Comparison of ENCODE assay signal across 4 fruit fly cellular contexts in genomic region chr2L:7532644-7533324, dm6.
A peak's percentile ranks its signal among the peaks of the same experiment; 100 is the strongest.
TF ChIP-seq lines count a peak whose summit lies in the region.

No protein-coding gene starts in this region.

- no peak for TF ChIP-seq CTCF in whole organism, embryonic (GFP tag; optimal IDR thresholded peaks at IDR 0.05; lab: Kevin White, UChicago)

TF ChIP-seq in whole organism, embryonic, 481 proteins besides CTCF, POLR2A, EP300 and RAD21 (continues in another document):
- TF ChIP-seq CG9817 (tag; optimal IDR thresholded peaks at IDR 0.05; lab: Kevin White, UChicago) = no peak
- no peak for TF ChIP-seq nau (GFP tag; optimal IDR thresholded peaks at IDR 0.05; lab: Kevin White, UChicago)
- no peak for TF ChIP-seq HHEX (GFP tag; optimal IDR thresholded peaks at IDR 0.05; lab: Kevin White, UChicago)
- TF ChIP-seq zen2 (GFP tag; IDR thresholded peaks at IDR 0.05; lab: Robert Waterston, UW; ENCODE audit: partially characterized antibody) = no peak
- TF ChIP-seq dmrt11E (tag; optimal IDR thresholded peaks at IDR 0.05; lab: Kevin White, UChicago) = peak; percentile 87
- TF ChIP-seq CG1603 (tag; optimal IDR thresholded peaks at IDR 0.05; lab: Kevin White, UChicago) = peak; percentile 68
- peak; percentile 27; the same call in 1 of the 3 replicates for TF ChIP-seq dysf (GFP tag; IDR thresholded peaks at IDR 0.05; lab: Robert Waterston, UW)
- TF ChIP-seq Spps (tag; optimal IDR thresholded peaks at IDR 0.05; lab: Kevin White, UChicago) = peak; percentile 73
- TF ChIP-seq CG3407 (GFP tag; optimal IDR thresholded peaks at IDR 0.05; lab: Kevin White, UChicago) = peak; percentile 33
- peak in 1 of 2 experiments; percentile 78 for TF ChIP-seq bsh (GFP tag; optimal IDR thresholded peaks at IDR 0.05; lab: Kevin White, UChicago)
- TF ChIP-seq CG17612 (GFP tag; IDR thresholded peaks at IDR 0.05; lab: Robert Waterston, UW) = no peak
- peak; percentile 60; the same call in 2 of the 3 replicates for TF ChIP-seq CG2199 (GFP tag; IDR thresholded peaks at IDR 0.05; lab: Robert Waterston, UW)
- TF ChIP-seq CG30403 (GFP tag; optimal IDR thresholded peaks at IDR 0.05; lab: Kevin White, UChicago) = peak; percentile 34
- TF ChIP-seq gcm (GFP tag; optimal IDR thresholded peaks at IDR 0.05; lab: Kevin White, UChicago) = peak; percentile 43
- no peak for TF ChIP-seq CG11398 (GFP tag; optimal IDR thresholded peaks at IDR 0.05; lab: Kevin White, UChicago)
- TF ChIP-seq shn (GFP tag; optimal IDR thresholded peaks at IDR 0.05; lab: Kevin White, UChicago) = peak; percentile 11
- no peak for TF ChIP-seq gsb (GFP tag; IDR thresholded peaks at IDR 0.05; lab: Robert Waterston, UW)
- TF ChIP-seq Med (GFP tag; lab: Kevin White, UChicago) = peak; percentile 68
- TF ChIP-seq ssp (GFP tag; IDR thresholded peaks at IDR 0.05; lab: Robert Waterston, UW) = no peak
- TF ChIP-seq cad (GFP tag; optimal IDR thresholded peaks at IDR 0.05; lab: Kevin White, UChicago) = peak; percentile 55
- TF ChIP-seq CG1832 (GFP tag; optimal IDR thresholded peaks at IDR 0.05; lab: Kevin White, UChicago) = peak; percentile 64
- TF ChIP-seq trh (GFP tag; optimal IDR thresholded peaks at IDR 0.05; lab: Kevin White, UChicago) = no peak
- peak; percentile 25 for TF ChIP-seq Nf-YB (GFP tag; optimal IDR thresholded peaks at IDR 0.05; lab: Kevin White, UChicago)

TF ChIP-seq in whole organism, prepupa, 60 proteins besides CTCF, POLR2A, EP300 and RAD21 (continues in another document):
- TF ChIP-seq CG7368 (GFP tag; optimal IDR thresholded peaks at IDR 0.05; lab: Kevin White, UChicago) (no peak), Sox14 (GFP tag; optimal IDR thresholded peaks at IDR 0.05; lab: Kevin White, UChicago) (peak; percentile 62), achi (GFP tag; optimal IDR thresholded peaks at IDR 0.05; lab: Kevin White, UChicago) (peak; percentile 65), CG6276 (GFP tag; optimal IDR thresholded peaks at IDR 0.05; lab: Kevin White, UChicago) (peak; percentile 45), CG6792 (GFP tag; optimal IDR thresholded peaks at IDR 0.05; lab: Kevin White, UChicago) (peak; percentile 5), CG3919 (GFP tag; optimal IDR thresholded peaks at IDR 0.05; lab: Kevin White, UChicago) (peak; percentile 25), fd59A (GFP tag; optimal IDR thresholded peaks at IDR 0.05; lab: Kevin White, UChicago) (peak; percentile 16), CG10631 (GFP tag; optimal IDR thresholded peaks at IDR 0.05; lab: Kevin White, UChicago) (peak; percentile 69), CG6163 (GFP tag; IDR thresholded peaks at IDR 0.05; lab: Robert Waterston, UW) (peak; percentile 42; the same call in 1 of the 3 replicates), Ets96B (tag; optimal IDR thresholded peaks at IDR 0.05; lab: Kevin White, UChicago) (peak; percentile 56), ss (GFP tag; optimal IDR thresholded peaks at IDR 0.05; lab: Kevin White, UChicago) (peak in 1 of 2 experiments; percentile 15), CG4318 (GFP tag; optimal IDR thresholded peaks at IDR 0.05; lab: Kevin White, UChicago) (peak; percentile 31), Hr38 (GFP tag; optimal IDR thresholded peaks at IDR 0.05; lab: Kevin White, UChicago) (no peak), salr (GFP tag; optimal IDR thresholded peaks at IDR 0.05; lab: Kevin White, UChicago) (peak in 1 of 2 experiments; percentile 34), CG31627 (GFP tag; optimal IDR thresholded peaks at IDR 0.05; lab: Kevin White, UChicago) (peak; percentile 4), pdm3 (GFP tag; optimal IDR thresholded peaks at IDR 0.05; lab: Kevin White, UChicago) (peak; percentile 23), CG10669 (GFP tag; optimal IDR thresholded peaks at IDR 0.05; lab: Kevin White, UChicago) (peak; percentile 30), CG34406 (GFP tag; optimal IDR thresholded peaks at IDR 0.05; lab: Kevin White, UChicago) (no peak), Hr4 (GFP tag; optimal IDR thresholded peaks at IDR 0.05; lab: Kevin White, UChicago) (peak; percentile 66), Lpt (GFP tag; optimal IDR thresholded peaks at IDR 0.05; lab: Kevin White, UChicago) (peak; percentile 27), Eip75B (GFP tag; optimal IDR thresholded peaks at IDR 0.05; lab: Kevin White, UChicago) (peak; percentile 36), fd85E (GFP tag; optimal IDR thresholded peaks at IDR 0.05; lab: Kevin White, UChicago) (no peak), CG32006 (GFP tag; optimal IDR thresholded peaks at IDR 0.05; lab: Kevin White, UChicago) (peak; percentile 75)

TF ChIP-seq in whole organism, pupa, 21 proteins besides CTCF, POLR2A, EP300 and RAD21:
- TF ChIP-seq Ets98B (GFP tag; IDR thresholded peaks at IDR 0.05; lab: Robert Waterston, UW) (no peak), CG14655 (GFP tag; optimal IDR thresholded peaks at IDR 0.05; lab: Kevin White, UChicago) (peak; percentile 76), CG8159 (tag; optimal IDR thresholded peaks at IDR 0.05; lab: Kevin White, UChicago) (peak; percentile 60), D1 (tag; optimal IDR thresholded peaks at IDR 0.05; lab: Kevin White, UChicago) (no peak), CG9948 (tag; optimal IDR thresholded peaks at IDR 0.05; lab: Kevin White, UChicago) (peak; percentile 55), Pif1A (GFP tag; optimal IDR thresholded peaks at IDR 0.05; lab: Kevin White, UChicago) (peak; percentile 49), CG17806 (tag; optimal IDR thresholded peaks at IDR 0.05; lab: Kevin White, UChicago) (peak; percentile 47), CG15710 (tag; optimal IDR thresholded peaks at IDR 0.05; lab: Kevin White, UChicago) (peak; percentile 22), CG34367 (tag; optimal IDR thresholded peaks at IDR 0.05; lab: Kevin White, UChicago) (peak; percentile 33), rn (GFP tag; IDR thresholded peaks at IDR 0.05; lab: Robert Waterston, UW) (no peak), CG32121 (GFP tag; IDR thresholded peaks at IDR 0.05; lab: Robert Waterston, UW) (0 out of 2 replicates have a peak, but pooled peaks have one; percentile 15), Pif1B (GFP tag; optimal IDR thresholded peaks at IDR 0.05; lab: Kevin White, UChicago) (peak; percentile 51), CG8301 (tag; optimal IDR thresholded peaks at IDR 0.05; lab: Kevin White, UChicago) (peak; percentile 78)

TF ChIP-seq in whole organism, wandering third instar larva, 38 proteins besides CTCF, POLR2A, EP300 and RAD21:
- no peak for TF ChIP-seq Abd-B (GFP tag; optimal IDR thresholded peaks at IDR 0.05; lab: Kevin White, UChicago)
- TF ChIP-seq sage (GFP tag; optimal IDR thresholded peaks at IDR 0.05; lab: Kevin White, UChicago) = no peak
- peak; percentile 13 for TF ChIP-seq h (GFP tag; optimal IDR thresholded peaks at IDR 0.05; lab: Kevin White, UChicago)
- TF ChIP-seq woc (GFP tag; optimal IDR thresholded peaks at IDR 0.05; lab: Kevin White, UChicago) = peak; percentile 1
- TF ChIP-seq jim (GFP tag; optimal IDR thresholded peaks at IDR 0.05; lab: Kevin White, UChicago) = no peak
- TF ChIP-seq N (GFP tag; optimal IDR thresholded peaks at IDR 0.05; lab: Kevin White, UChicago) = no peak
- peak; percentile 31 for TF ChIP-seq OdsH (GFP tag; optimal IDR thresholded peaks at IDR 0.05; lab: Kevin White, UChicago)
- TF ChIP-seq ey (GFP tag; optimal IDR thresholded peaks at IDR 0.05; lab: Kevin White, UChicago) = peak; percentile 21
- no peak for TF ChIP-seq Mio (GFP tag; optimal IDR thresholded peaks at IDR 0.05; lab: Kevin White, UChicago)
- peak; percentile 39 for TF ChIP-seq fru (GFP tag; optimal IDR thresholded peaks at IDR 0.05; lab: Kevin White, UChicago)
- peak in 1 of 2 experiments; percentile 14 for TF ChIP-seq foxo (GFP tag; optimal IDR thresholded peaks at IDR 0.05; lab: Kevin White, UChicago)

Comparison
In these comparisons a context has a peak if more than half of its experiments do, and no peak if none do; other contexts are left out.
1. Of the 7 proteins assayed by ChIP-seq in both whole organism, embryonic and whole organism, prepupa: peak only in whole organism, embryonic: Blimp-1 and Sox102F; only in whole organism, prepupa: Gug and Lpt; in both: none; in neither: 3.